Worm (Caenorhabditis elegans): ENCODE results near the gene T01D1.8.

DNA sequence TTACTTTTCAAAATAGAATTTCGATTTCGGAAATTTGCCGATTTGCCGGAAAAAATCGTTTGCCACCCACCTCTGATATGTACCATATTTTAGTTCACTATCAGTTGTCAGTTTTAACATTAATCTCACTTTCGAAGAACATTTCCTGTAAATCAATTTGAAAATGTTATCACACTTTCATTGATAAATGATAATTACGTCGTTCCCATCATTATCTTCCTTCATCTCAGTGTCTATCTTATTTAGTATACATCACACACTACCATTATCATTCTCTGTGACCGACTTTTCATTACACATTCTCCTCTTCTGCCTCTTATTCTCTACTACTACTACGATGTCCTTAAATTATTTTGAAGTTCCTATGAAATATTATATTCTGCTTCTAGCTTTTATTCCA lies at the start of gene T01D1.8:
- TF ChIP-seq unc-39 (tag; optimal IDR thresholded peaks at IDR 0.05) (no peak), nhr-76 (tag; optimal IDR thresholded peaks at IDR 0.05) (no peak), lin-15B (tag; optimal IDR thresholded peaks at IDR 0.05) (no peak), mdl-1 (tag; optimal IDR thresholded peaks at IDR 0.05) (no peak), nhr-11 (tag; optimal IDR thresholded peaks at IDR 0.05) (no peak), snpc-4 (tag; optimal IDR thresholded peaks at IDR 0.05) (no peak), lsy-2 (tag; optimal IDR thresholded peaks at IDR 0.05) (no peak)

Measured in whole organism, L4 larva.